Worm (Caenorhabditis elegans): Measurements from ENCODE around the gene twk-46.

- no peak for TF ChIP-seq daf-12 (tag; optimal IDR thresholded peaks at IDR 0.05)
- no peak for TF ChIP-seq pha-4 (tag; optimal IDR thresholded peaks at IDR 0.05)
- no peak for TF ChIP-seq nhr-25 (tag; optimal IDR thresholded peaks at IDR 0.05)
- TF ChIP-seq fkh-10 (GFP tag; optimal IDR thresholded peaks at IDR 0.05) = no peak
- no peak for TF ChIP-seq unc-39 (tag; optimal IDR thresholded peaks at IDR 0.05)
- no peak for TF ChIP-seq ceh-82 (tag; optimal IDR thresholded peaks at IDR 0.05)
These were observed 32.6 kb upstream of the twk-46 start for ce11 chrV:19027338-19027737.
